Worm (Caenorhabditis elegans): Measurements from ENCODE around the gene F44E5.4.

DNA sequence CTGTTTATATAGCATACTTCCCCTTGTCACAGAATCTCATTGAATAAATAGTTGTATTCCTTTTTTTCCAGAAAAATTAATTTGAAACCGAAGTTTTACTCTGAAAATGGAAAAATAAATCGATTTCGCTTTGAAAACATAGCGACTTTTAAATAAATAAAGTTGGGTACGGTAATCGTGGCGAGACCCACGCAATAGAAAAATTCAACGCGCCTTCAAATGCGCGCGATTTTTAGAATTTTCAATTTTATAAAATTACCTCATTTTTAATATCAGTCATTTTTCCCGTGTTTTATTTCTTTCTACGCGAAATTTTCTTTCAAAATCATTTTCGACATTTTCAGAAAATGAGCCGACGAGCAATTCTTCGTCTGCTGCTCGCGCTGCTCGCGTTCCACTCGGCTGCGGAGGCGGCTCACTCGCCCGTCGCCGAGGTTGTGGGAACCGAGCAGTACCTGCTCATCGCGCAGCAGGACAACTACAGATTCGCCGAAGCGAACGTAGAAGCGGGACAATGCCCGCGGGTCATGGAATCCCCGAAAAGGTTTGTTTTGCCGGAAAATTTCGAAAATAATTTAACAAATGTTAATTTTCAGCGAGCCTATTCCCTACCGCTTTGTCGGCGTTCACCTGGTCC, 32.5 kb downstream of the F44E5.4 start, which contains the start of gene F13D12.5:
- TF ChIP-seq ama-1 (optimal IDR thresholded peaks at IDR 0.05) (no peak), ceh-13 (GFP tag; optimal IDR thresholded peaks at IDR 0.05) (no peak), hmbx-1 (tag; optimal IDR thresholded peaks at IDR 0.05) (no peak), hnd-1 (tag; optimal IDR thresholded peaks at IDR 0.05) (no peak), flt-1 (GFP tag; IDR thresholded peaks at IDR 0.05) (no peak), B0310.2 (tag; optimal IDR thresholded peaks at IDR 0.05) (no peak), F13C5.2 (tag; optimal IDR thresholded peaks at IDR 0.05) (no peak), ceh-36 (tag; optimal IDR thresholded peaks at IDR 0.05) (no peak), scrt-1 (GFP tag; IDR thresholded peaks at IDR 0.05) (no peak), hmg-4 (GFP tag; optimal IDR thresholded peaks at IDR 0.05) (no peak), tra-4 (tag; optimal IDR thresholded peaks at IDR 0.05) (peak; percentile 1), pes-1 (GFP tag; IDR thresholded peaks at IDR 0.05) (no peak), tbx-11 (GFP tag; IDR thresholded peaks at IDR 0.05) (no peak), ets-7 (tag; optimal IDR thresholded peaks at IDR 0.05) (no peak)
